In genomic region chr2L:19944309-19945172, dm6 we compare ENCODE assay signal across 2 fruit fly cellular contexts.
TF ChIP-seq lines count a peak whose summit lies in the region.

No protein-coding gene starts in this region.

- TF ChIP-seq CTCF in whole organism, embryonic (GFP tag; optimal IDR thresholded peaks at IDR 0.05; lab: Kevin White, UChicago): no peak

TF ChIP-seq in whole organism, embryonic, 481 proteins besides CTCF, POLR2A, EP300 and RAD21:
- TF ChIP-seq Hr39 (optimal IDR thresholded peaks at IDR 0.05; lab: Kevin White, UChicago) (no peak), ewg (GFP tag; optimal IDR thresholded peaks at IDR 0.05; lab: Kevin White, UChicago) (no peak), otp (GFP tag; IDR thresholded peaks at IDR 0.05; lab: Robert Waterston, UW) (peak; percentile 69; the same call in 2 of the 3 replicates), BEAF-32 (GFP tag; optimal IDR thresholded peaks at IDR 0.05; lab: Kevin White, UChicago) (no peak), CG13624 (GFP tag; optimal IDR thresholded peaks at IDR 0.05; lab: Kevin White, UChicago) (no peak), Gsc (GFP tag; IDR thresholded peaks at IDR 0.05; lab: Robert Waterston, UW) (no peak), CG5953 (GFP tag; IDR thresholded peaks at IDR 0.05; lab: Robert Waterston, UW) (0 out of 2 replicates have a peak, but pooled peaks have one; percentile 5), Dll (GFP tag; IDR thresholded peaks at IDR 0.05; lab: Robert Waterston, UW; ENCODE audit: partially characterized antibody) (0 out of 4 replicates have a peak, but pooled peaks have one; percentile 35), odd (GFP tag; optimal IDR thresholded peaks at IDR 0.05; lab: Kevin White, UChicago) (no peak), Six4 (GFP tag; optimal IDR thresholded peaks at IDR 0.05; lab: Kevin White, UChicago) (no peak), sens (GFP tag; lab: Kevin White, UChicago) (peak; percentile 29), CG12769 (tag; optimal IDR thresholded peaks at IDR 0.05; lab: Kevin White, UChicago) (peak; percentile 9), eve (GFP tag; optimal IDR thresholded peaks at IDR 0.05; lab: Kevin White, UChicago) (peak in 1 of 2 experiments; percentile 25), Fer1 (GFP tag; optimal IDR thresholded peaks at IDR 0.05; lab: Kevin White, UChicago) (no peak), Blimp-1 (GFP tag; optimal IDR thresholded peaks at IDR 0.05; lab: Kevin White, UChicago) (peak; percentile 91), ci (GFP tag; IDR thresholded peaks at IDR 0.05; lab: Robert Waterston, UW) (0 out of 3 replicates have a peak, but pooled peaks have one; percentile 12), Awh (GFP tag; IDR thresholded peaks at IDR 0.05; lab: Robert Waterston, UW) (peak; percentile 78), ken (GFP tag; IDR thresholded peaks at IDR 0.05; lab: Robert Waterston, UW) (0 out of 3 replicates have a peak, but pooled peaks have one; percentile 15), lab (GFP tag; optimal IDR thresholded peaks at IDR 0.05; lab: Kevin White, UChicago) (no peak), Lim3 (GFP tag; IDR thresholded peaks at IDR 0.05; lab: Robert Waterston, UW) (no peak), CG43689 (GFP tag; IDR thresholded peaks at IDR 0.05; lab: Robert Waterston, UW) (no peak), D19A (tag; optimal IDR thresholded peaks at IDR 0.05; lab: Kevin White, UChicago) (no peak), CG2712 (tag; optimal IDR thresholded peaks at IDR 0.05; lab: Kevin White, UChicago) (no peak), vvl (GFP tag; IDR thresholded peaks at IDR 0.05; lab: Robert Waterston, UW) (0 out of 2 replicates have a peak, but pooled peaks have one; percentile 29), twi (tag; optimal IDR thresholded peaks at IDR 0.05; lab: Kevin White, UChicago) (peak; percentile 91)

TF ChIP-seq in whole organism, pupa, 21 proteins besides CTCF, POLR2A, EP300 and RAD21:
- TF ChIP-seq CG14655 (GFP tag; optimal IDR thresholded peaks at IDR 0.05; lab: Kevin White, UChicago) (no peak), D1 (tag; optimal IDR thresholded peaks at IDR 0.05; lab: Kevin White, UChicago) (no peak), EcR (GFP tag; optimal IDR thresholded peaks at IDR 0.05; lab: Kevin White, UChicago) (peak; percentile 42), rn (GFP tag; IDR thresholded peaks at IDR 0.05; lab: Robert Waterston, UW) (no peak)
